Worm (Caenorhabditis elegans) whole organism, L4 larva: ENCODE measurements around the gene F56A8.5.
"Not testable (repeated sequence)": the region's sequence is repeated elsewhere in the genome, so short reads cannot be mapped to it uniquely, and the experiment has no call there.

ENCODE experiments used
- F37D6.2 ChIP-seq: sonication (generic microtip); optimal IDR thresholded peaks from 2 replicates; lab custom pipeline; 2016; ENCODE audit warnings: mild to moderate bottlenecking, missing genetic modification characterization, missing compliant biosample characterization
- T26A8.4 ChIP-seq: fragments of 200-800 bp; sonication (Bioruptor generic); IDR thresholded peaks from 2 replicates; pipeline ENCODE4 v1.3.6; 2022; ENCODE audit warnings: missing genetic modification characterization, missing compliant biosample characterization
- Y105C5A.15 ChIP-seq: fragments of 200-800 bp; sonication (Bioruptor generic); IDR thresholded peaks from 2 replicates; pipeline ENCODE4 v1.3.6; 2022; ENCODE audit warnings: missing genetic modification characterization, missing compliant biosample characterization
- Y48G9A.11 ChIP-seq: fragments of 200-800 bp; sonication (Bioruptor generic); IDR thresholded peaks from 2 replicates; pipeline ENCODE4 v1.3.6; 2022; ENCODE audit warnings: missing genetic modification reagents, missing genetic modification characterization, missing compliant biosample characterization
- Y5F2A.4 ChIP-seq: fragments of 200-800 bp; sonication (Bioruptor generic); optimal IDR thresholded peaks from 2 replicates; lab custom pipeline; 2018; ENCODE audit warnings: mild to moderate bottlenecking, missing genetic modification characterization, missing compliant biosample characterization
- ZK337.2 ChIP-seq: fragments of 200-800 bp; sonication (Bioruptor generic); IDR thresholded peaks from 2 replicates; pipeline ENCODE4 v1.3.6; 2022; ENCODE audit warnings: missing genetic modification reagents, missing genetic modification characterization, missing compliant biosample characterization
- aly-2 ChIP-seq: sonication (generic microtip); optimal IDR thresholded peaks from 2 replicates; lab custom pipeline; 2018; ENCODE audit warnings: missing biosample characterization, missing genetic modification characterization
- attf-4 ChIP-seq: sonication (generic microtip); optimal IDR thresholded peaks from 3 replicates; lab custom pipeline; 2017; ENCODE audit warnings: missing biosample characterization, missing genetic modification characterization
- ces-1 ChIP-seq: fragments of 150-350 bp; sonication (generic microtip); optimal IDR thresholded peaks from 4 replicates; lab custom pipeline; 2014; ENCODE audit warnings: missing biosample characterization, missing genetic modification reagents, missing genetic modification characterization
- daf-19 ChIP-seq: fragments of 200-800 bp; sonication (Bioruptor generic); conservative IDR thresholded peaks from 2 replicates; pipeline ENCODE4 v1.3.6; 2022; ENCODE audit warnings: missing genetic modification characterization, missing compliant biosample characterization
- daf-8 ChIP-seq: fragments of 200-800 bp; sonication (Bioruptor generic); IDR thresholded peaks from 2 replicates; pipeline ENCODE4 v1.3.6; 2022; ENCODE audit warnings: missing genetic modification characterization, missing compliant biosample characterization
- dmd-6 ChIP-seq: fragments of 200-800 bp; sonication (Bioruptor generic); IDR thresholded peaks from 2 replicates; pipeline ENCODE4 v1.3.6; 2022; ENCODE audit warnings: missing genetic modification reagents, missing genetic modification characterization, missing compliant biosample characterization
- dmd-8 ChIP-seq: fragments of 200-800 bp; sonication (Bioruptor generic); IDR thresholded peaks from 2 replicates; pipeline ENCODE4 v1.3.6; 2022; ENCODE audit warnings: missing genetic modification characterization, missing compliant biosample characterization
- dmd-9 ChIP-seq: fragments of 200-800 bp; sonication (Bioruptor generic); IDR thresholded peaks from 2 replicates; pipeline ENCODE4 v1.3.6; 2022; ENCODE audit warnings: missing genetic modification reagents, missing genetic modification characterization, missing compliant biosample characterization
- fkh-10 ChIP-seq: fragments of 150-350 bp; optimal IDR thresholded peaks from 2 replicates; lab custom pipeline; 2014; ENCODE audit warnings: missing biosample characterization, missing genetic modification reagents, missing genetic modification characterization
- fos-1 ChIP-seq: fragments of 150-350 bp; optimal IDR thresholded peaks from 2 replicates; lab custom pipeline; 2014; ENCODE audit warnings: missing biosample characterization, missing genetic modification characterization
- lim-7 ChIP-seq: fragments of 200-800 bp; sonication (Bioruptor generic); IDR thresholded peaks from 2 replicates; pipeline ENCODE4 v1.3.6; 2022; ENCODE audit warnings: missing genetic modification characterization, missing compliant biosample characterization
- lin-13 ChIP-seq: fragments of 150-350 bp; optimal IDR thresholded peaks from 2 replicates; lab custom pipeline; 2014; ENCODE audit warnings: missing biosample characterization, missing genetic modification reagents, missing genetic modification characterization
- lin-38 ChIP-seq: fragments of 200-800 bp; sonication (Bioruptor generic); IDR thresholded peaks from 2 replicates; pipeline ENCODE4 v1.3.6; 2022; ENCODE audit warnings: missing genetic modification reagents, missing genetic modification characterization, missing compliant biosample characterization
- lin-39 ChIP-seq: fragments of 150-350 bp; optimal IDR thresholded peaks from 2 replicates; lab custom pipeline; 2014; ENCODE audit warnings: missing biosample characterization, missing genetic modification reagents, missing genetic modification characterization
- lir-3 ChIP-seq: sonication (generic microtip); optimal IDR thresholded peaks from 2 replicates; lab custom pipeline; 2016; ENCODE audit warnings: mild to moderate bottlenecking, missing genetic modification characterization, missing compliant biosample characterization
- nhr-11 ChIP-seq: fragments of 150-350 bp; optimal IDR thresholded peaks from 2 replicates; lab custom pipeline; 2014; ENCODE audit warnings: missing biosample characterization, missing genetic modification characterization
- nhr-111 ChIP-seq: fragments of 200-800 bp; sonication (Bioruptor generic); optimal IDR thresholded peaks from 2 replicates; lab custom pipeline; 2018; ENCODE audit warnings: mild to moderate bottlenecking, missing genetic modification characterization, missing compliant biosample characterization
- nhr-25 ChIP-seq: sonication (generic microtip); optimal IDR thresholded peaks from 2 replicates; lab custom pipeline; 2017; ENCODE audit warnings: missing genetic modification characterization, mild to moderate bottlenecking, missing compliant biosample characterization, antibody characterized with exemption, moderate library complexity, borderline replicate concordance; ENCODE audit not compliant: insufficient read depth
- nhr-42 ChIP-seq: fragments of 200-800 bp; sonication (Bioruptor generic); IDR thresholded peaks from 2 replicates; pipeline ENCODE4 v1.3.6; 2022; ENCODE audit warnings: missing genetic modification characterization, missing compliant biosample characterization
- nhr-48 ChIP-seq: sonication (generic microtip); optimal IDR thresholded peaks from 2 replicates; lab custom pipeline; 2016; ENCODE audit warnings: mild to moderate bottlenecking, missing genetic modification characterization, missing compliant biosample characterization
- nhr-6 ChIP-seq: fragments of 150-350 bp; optimal IDR thresholded peaks from 2 replicates; lab custom pipeline; 2014; ENCODE audit warnings: missing biosample characterization, missing genetic modification characterization
- nhr-76 ChIP-seq: fragments of 150-350 bp; optimal IDR thresholded peaks from 2 replicates; lab custom pipeline; 2014; ENCODE audit warnings: missing biosample characterization, missing genetic modification characterization
- pha-4 ChIP-seq, 2 experiments: fragments of 150-350 bp in 1 of 2; fragments of 200-800 bp in 1 of 2; sonication (Bioruptor generic) in 1 of 2; IDR thresholded peaks in 1 of 2; optimal IDR thresholded peaks in 1 of 2; 2 replicates each; pipeline versions ENCODE4 v1.3.6 to Lab custom; 2014 to 2022; ENCODE audit warnings: missing genetic modification characterization in 2 of 2, missing genetic modification reagents in 2 of 2, missing biosample characterization in 1 of 2, missing compliant biosample characterization in 1 of 2
- php-3 ChIP-seq: fragments of 200-800 bp; sonication (Bioruptor generic); IDR thresholded peaks from 2 replicates; pipeline ENCODE4 v1.3.6; 2022; ENCODE audit warnings: missing genetic modification reagents, missing genetic modification characterization, missing compliant biosample characterization
- sdz-12 ChIP-seq: fragments of 200-800 bp; sonication (Bioruptor generic); optimal IDR thresholded peaks from 2 replicates; lab custom pipeline; 2018; ENCODE audit warnings: mild to moderate bottlenecking, missing genetic modification characterization, missing compliant biosample characterization
- set-16 ChIP-seq: fragments of 200-800 bp; sonication (Bioruptor generic); IDR thresholded peaks from 2 replicates; pipeline ENCODE4 v1.3.6; 2022; ENCODE audit warnings: missing genetic modification reagents, missing genetic modification characterization, missing compliant biosample characterization
- tra-1 ChIP-seq: fragments of 200-800 bp; sonication (Bioruptor generic); IDR thresholded peaks from 2 replicates; pipeline ENCODE4 v1.3.6; 2022; ENCODE audit warnings: missing genetic modification reagents, missing genetic modification characterization, missing compliant biosample characterization
- unc-39 ChIP-seq: sonication (generic microtip); optimal IDR thresholded peaks from 2 replicates; lab custom pipeline; 2017; ENCODE audit warnings: missing biosample characterization, missing genetic modification characterization
- zfp-3 ChIP-seq: fragments of 200-800 bp; sonication (Bioruptor generic); conservative IDR thresholded peaks from 2 replicates; pipeline ENCODE4 v1.3.6; 2022; ENCODE audit warnings: missing genetic modification reagents, missing genetic modification characterization, missing compliant biosample characterization
- zip-2 ChIP-seq: fragments of 150-350 bp; optimal IDR thresholded peaks from 2 replicates; lab custom pipeline; 2014; ENCODE audit warnings: missing biosample characterization, missing genetic modification characterization

The F56A8.5 gene

ce11 chrIII:13225019-13225418 lies 40.6 kb upstream of the F56A8.5 start (continued):
- TF ChIP-seq set-16 (GFP tag; lab: Robert Waterston, UW) (peak; percentile 38; the same call in 1 of the 2 replicates), dmd-9 (GFP tag; lab: Robert Waterston, UW) (0 out of 2 replicates have a peak, but pooled peaks have one; percentile 46), pha-4 (GFP tag; IDR thresholded peaks at IDR 0.05; lab: Robert Waterston, UW) (no peak), pha-4 (tag; optimal IDR thresholded peaks at IDR 0.05; lab: Kevin White, UChicago) (no peak), dmd-8 (GFP tag; lab: Robert Waterston, UW) (0 out of 2 replicates have a peak, but pooled peaks have one; percentile 27), nhr-6 (tag; lab: Kevin White, UChicago) (no peak), tra-1 (peak; percentile 43; the same call in 1 of the 2 replicates), lir-3 (tag; lab: Kevin White, UChicago) (no peak), nhr-25 (tag; lab: Kevin White, UChicago) (no peak), nhr-76 (tag; lab: Kevin White, UChicago) (no peak), nhr-48 (tag; lab: Kevin White, UChicago) (no peak), zip-2 (tag; lab: Kevin White, UChicago) (no peak), Y48G9A.11 (GFP tag; lab: Robert Waterston, UW) (no peak; the same call in 1 of the 2 replicates), Y105C5A.15 (GFP tag; lab: Robert Waterston, UW) (no peak), aly-2 (tag; lab: Kevin White, UChicago) (no peak), daf-19 (GFP tag; lab: Robert Waterston, UW) (no peak), fos-1 (no peak), sdz-12 (GFP tag; lab: Kevin White, UChicago) (no peak), php-3 (0 out of 2 replicates have a peak, but pooled peaks have one; percentile 18), F37D6.2 (no peak), nhr-11 (no peak), lin-13 (GFP tag; lab: Kevin White, UChicago) (peak; percentile 28)

ce11 chrIII:13236199-13236598 lies 29.5 kb upstream of the F56A8.5 start:
- peak; percentile 72 for TF ChIP-seq set-16 (GFP tag; lab: Robert Waterston, UW)

- TF ChIP-seq nhr-42 (GFP tag; lab: Robert Waterston, UW); nhr-111 (GFP tag; lab: Kevin White, UChicago); ZK337.2 (GFP tag; lab: Robert Waterston, UW): not testable (repeated sequence)
- TF ChIP-seq, all 104 proteins: peak for 0; not testable (repeated sequence) for 104
Observed at ce11 chrIII:13245281-13245680, 20.4 kb upstream of the F56A8.5 start, which contains the start of gene Y43F4A.4. Y43F4A.4 (plus strand) TSS chrIII:13245581.

ce11 chrIII:13246265-13246664 lies 19.4 kb upstream of the F56A8.5 start, which contains the start of gene anoh-1:
anoh-1 (plus strand) TSS chrIII:13246565.
- TF ChIP-seq dmd-6 (GFP tag; lab: Robert Waterston, UW), result no peak
- TF ChIP-seq set-16 (GFP tag; lab: Robert Waterston, UW), result no peak
- no peak for TF ChIP-seq ZK337.2 (GFP tag; lab: Robert Waterston, UW)
- no peak for TF ChIP-seq fkh-10 (GFP tag; lab: Kevin White, UChicago)
- TF ChIP-seq attf-4, result no peak
- no peak for TF ChIP-seq daf-8 (GFP tag; lab: Robert Waterston, UW)
- no peak for TF ChIP-seq ces-1 (GFP tag; lab: Kevin White, UChicago)
- TF ChIP-seq zip-2 (tag; lab: Kevin White, UChicago), result no peak
- TF ChIP-seq zfp-3 (GFP tag; lab: Robert Waterston, UW), result no peak
- TF ChIP-seq T26A8.4 (GFP tag; lab: Robert Waterston, UW), result no peak
- no peak for TF ChIP-seq lin-38 (GFP tag; lab: Robert Waterston, UW)
- no peak for TF ChIP-seq lin-39 (tag; lab: Kevin White, UChicago)
- no peak for TF ChIP-seq unc-39
- TF ChIP-seq Y5F2A.4 (GFP tag; lab: Kevin White, UChicago), result no peak
- no peak for TF ChIP-seq sdz-12 (GFP tag; lab: Kevin White, UChicago)
- no peak for TF ChIP-seq lin-13 (GFP tag; lab: Kevin White, UChicago)
- no peak for TF ChIP-seq lim-7
- no peak for TF ChIP-seq F37D6.2
- no peak for TF ChIP-seq nhr-25 (tag; lab: Kevin White, UChicago)
